Worm (Caenorhabditis elegans) whole organism, early embryonic: ENCODE measurements around the gene R02F11.1.

Experiments used
- aly-1 ChIP-seq: sonication (generic microtip); optimal IDR thresholded peaks from 2 replicates; lab custom pipeline; 2016; ENCODE audit warnings: missing genetic modification characterization, missing compliant biosample characterization
- ama-1 ChIP-seq: fragments of 150-350 bp; optimal IDR thresholded peaks from 2 replicates; lab custom pipeline; 2014
- hmbx-1 ChIP-seq: sonication (generic microtip); optimal IDR thresholded peaks from 2 replicates; lab custom pipeline; 2016; ENCODE audit warnings: mild to moderate bottlenecking, missing genetic modification characterization, missing compliant biosample characterization
- hmg-4 ChIP-seq: fragments of 200-800 bp; sonication (Bioruptor generic); optimal IDR thresholded peaks from 2 replicates; lab custom pipeline; 2018; ENCODE audit warnings: mild to moderate bottlenecking, missing genetic modification characterization, missing compliant biosample characterization
- hnd-1 ChIP-seq: sonication (generic microtip); optimal IDR thresholded peaks from 2 replicates; lab custom pipeline; 2016; ENCODE audit warnings: missing genetic modification characterization, missing compliant biosample characterization
- scrt-1 ChIP-seq: fragments of 200-800 bp; sonication (Bioruptor generic); IDR thresholded peaks from 2 replicates; pipeline ENCODE4 v1.3.6; 2022; ENCODE audit warnings: missing genetic modification characterization, missing compliant biosample characterization
- tbx-11 ChIP-seq: fragments of 200-800 bp; sonication (Bioruptor generic); IDR thresholded peaks from 2 replicates; pipeline ENCODE4 v1.3.6; 2022; ENCODE audit warnings: missing genetic modification characterization, missing compliant biosample characterization
- tbx-37 ChIP-seq: fragments of 200-800 bp; sonication (Bioruptor generic); conservative IDR thresholded peaks from 2 replicates; pipeline ENCODE4 v1.3.6; 2022; ENCODE audit warnings: missing genetic modification reagents, missing genetic modification characterization, missing compliant biosample characterization

ce11 chrV:4791569-4791968, 9.3 kb upstream of the R02F11.1 start, which contains the start of gene R02F11.11:
- TF ChIP-seq ama-1 (no peak), aly-1 (tag; lab: Kevin White, UChicago) (no peak), tbx-37 (GFP tag; lab: Robert Waterston, UW) (no peak), hnd-1 (tag; lab: Kevin White, UChicago) (no peak), hmbx-1 (tag; lab: Kevin White, UChicago) (no peak), hmg-4 (GFP tag; lab: Kevin White, UChicago) (no peak), tbx-11 (GFP tag; lab: Robert Waterston, UW) (no peak), scrt-1 (GFP tag; lab: Robert Waterston, UW) (no peak)
